Worm (Caenorhabditis elegans) whole organism, L4 larva: ENCODE results near the gene apx-1.

Experiments
- dpl-1 ChIP-seq: fragments of 150-350 bp; optimal IDR thresholded peaks from 2 replicates; lab custom pipeline; 2014; ENCODE audit warnings: missing biosample characterization, missing genetic modification reagents, missing genetic modification characterization
- lin-13 ChIP-seq: fragments of 150-350 bp; optimal IDR thresholded peaks from 2 replicates; lab custom pipeline; 2014; ENCODE audit warnings: missing biosample characterization, missing genetic modification reagents, missing genetic modification characterization
- mxl-2 ChIP-seq: fragments of 200-800 bp; sonication (Bioruptor generic); conservative IDR thresholded peaks from 2 replicates; pipeline ENCODE4 v1.3.6; 2022; ENCODE audit warnings: missing genetic modification reagents, missing genetic modification characterization, missing compliant biosample characterization

DNA sequence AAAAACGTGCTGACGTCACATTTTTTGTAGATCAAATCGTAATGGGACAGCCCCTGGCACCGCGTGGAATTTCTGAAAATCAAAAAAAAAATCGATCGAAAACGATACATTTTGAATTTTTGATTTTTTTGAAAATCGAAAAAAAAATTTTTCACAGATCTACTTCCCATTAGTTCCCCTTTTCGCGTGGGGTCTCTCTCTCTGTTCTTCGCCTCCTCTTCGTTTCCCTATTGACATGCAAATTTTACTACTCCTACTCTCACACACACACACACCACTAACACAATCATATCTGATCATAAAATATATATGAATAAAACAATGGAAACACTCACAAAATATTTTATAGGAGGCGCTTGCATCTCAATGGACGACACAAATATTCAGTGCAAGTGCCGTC, 8.6 kb downstream of the apx-1 start:
- TF ChIP-seq lin-13 (GFP tag; lab: Kevin White, UChicago) (no peak), dpl-1 (no peak), mxl-2 (GFP tag; lab: Robert Waterston, UW) (no peak)
